Worm (Caenorhabditis elegans) whole organism, L1 larva: ENCODE measurements around the gene sec-31.
"Not testable (repeated sequence)": the region's sequence is repeated elsewhere in the genome, so short reads cannot be mapped to it uniquely, and the experiment has no call there.

Experiments used
- ceh-63 ChIP-seq: fragments of 200-800 bp; sonication (Bioruptor generic); optimal IDR thresholded peaks from 2 replicates; lab custom pipeline; 2018; ENCODE audit warnings: mild to moderate bottlenecking, missing genetic modification characterization, missing compliant biosample characterization
- ces-1 ChIP-seq: fragments of 150-350 bp; optimal IDR thresholded peaks from 2 replicates; lab custom pipeline; 2014; ENCODE audit warnings: missing biosample characterization, missing genetic modification reagents, missing genetic modification characterization
- dpl-1 ChIP-seq, 3 experiments: fragments of 150-350 bp in 2 of 3; sonication (generic microtip) in 1 of 3; optimal IDR thresholded peaks; 2 replicates each; lab custom pipeline; 2014 to 2017; ENCODE audit warnings: missing biosample characterization in 3 of 3, missing genetic modification characterization in 3 of 3, missing genetic modification reagents in 3 of 3
- dsc-1 ChIP-seq: sonication (generic microtip); optimal IDR thresholded peaks from 2 replicates; lab custom pipeline; 2016; ENCODE audit warnings: mild to moderate bottlenecking, missing genetic modification characterization, missing compliant biosample characterization
- efl-1 ChIP-seq, 4 experiments: fragments of 150-350 bp; optimal IDR thresholded peaks in 3 of 4; peaks in 1 of 4; 1 replicate in 1 of 4; 2 replicates in 3 of 4; lab custom pipeline; 2014; ENCODE audit warnings: missing biosample characterization in 2 of 4, missing genetic modification characterization in 2 of 4, missing genetic modification reagents in 2 of 4
- elt-2 ChIP-seq: sonication (generic microtip); optimal IDR thresholded peaks from 2 replicates; lab custom pipeline; 2016; ENCODE audit warnings: missing genetic modification characterization, mild to moderate bottlenecking, inconsistent platforms, missing compliant biosample characterization, missing genetic modification reagents
- fkh-4 ChIP-seq: sonication (generic microtip); optimal IDR thresholded peaks from 2 replicates; lab custom pipeline; 2016; ENCODE audit warnings: missing compliant biosample characterization, missing genetic modification characterization, borderline replicate concordance
- grh-1 ChIP-seq: fragments of 200-800 bp; sonication (Bioruptor generic); IDR thresholded peaks from 2 replicates; pipeline ENCODE4 v1.3.6; 2022; ENCODE audit warnings: missing genetic modification reagents, missing genetic modification characterization, missing compliant biosample characterization
- hlh-17 ChIP-seq: fragments of 200-800 bp; sonication (Bioruptor generic); optimal IDR thresholded peaks from 2 replicates; lab custom pipeline; 2018; ENCODE audit warnings: missing genetic modification characterization, mild to moderate bottlenecking, missing compliant biosample characterization, moderate library complexity, borderline replicate concordance
- jun-1 ChIP-seq: fragments of 150-350 bp; optimal IDR thresholded peaks from 2 replicates; lab custom pipeline; 2014; ENCODE audit warnings: missing biosample characterization, missing genetic modification reagents, missing genetic modification characterization
- lin-13 ChIP-seq: fragments of 150-350 bp; optimal IDR thresholded peaks from 2 replicates; lab custom pipeline; 2014; ENCODE audit warnings: missing biosample characterization, missing genetic modification reagents, missing genetic modification characterization
- lin-15B ChIP-seq: fragments of 150-350 bp; sonication (generic microtip); optimal IDR thresholded peaks from 3 replicates; lab custom pipeline; 2014; ENCODE audit warnings: missing biosample characterization, missing genetic modification characterization
- lin-35 ChIP-seq, 2 experiments: fragments of 150-350 bp; optimal IDR thresholded peaks; 2 replicates each; lab custom pipeline; 2014; ENCODE audit warnings: missing biosample characterization in 2 of 2, missing genetic modification characterization in 2 of 2, missing genetic modification reagents in 2 of 2
- lir-3 ChIP-seq: sonication (generic microtip); optimal IDR thresholded peaks from 2 replicates; lab custom pipeline; 2016; ENCODE audit warnings: mild to moderate bottlenecking, missing genetic modification characterization, moderate library complexity, missing compliant biosample characterization; ENCODE audit not compliant: poor library complexity
- mep-1 ChIP-seq: fragments of 150-350 bp; optimal IDR thresholded peaks from 2 replicates; lab custom pipeline; 2014; ENCODE audit warnings: missing biosample characterization, missing genetic modification characterization
- nhr-11 ChIP-seq: fragments of 150-350 bp; optimal IDR thresholded peaks from 2 replicates; lab custom pipeline; 2014; ENCODE audit warnings: missing biosample characterization, missing genetic modification characterization
- nhr-19 ChIP-seq: fragments of 200-800 bp; sonication (Bioruptor generic); conservative IDR thresholded peaks from 2 replicates; pipeline ENCODE4 v1.3.6; 2022; ENCODE audit warnings: missing genetic modification characterization, missing compliant biosample characterization
- nhr-28 ChIP-seq: fragments of 150-350 bp; optimal IDR thresholded peaks from 2 replicates; lab custom pipeline; 2014; ENCODE audit warnings: missing biosample characterization, missing genetic modification characterization
- nhr-47 ChIP-seq: sonication (generic microtip); optimal IDR thresholded peaks from 2 replicates; lab custom pipeline; 2016; ENCODE audit warnings: mild to moderate bottlenecking, missing genetic modification characterization, moderate library complexity, missing compliant biosample characterization
- nhr-76 ChIP-seq: sonication (generic microtip); optimal IDR thresholded peaks from 2 replicates; lab custom pipeline; 2017; ENCODE audit warnings: missing biosample characterization, missing genetic modification characterization
- nhr-84 ChIP-seq: sonication (generic microtip); optimal IDR thresholded peaks from 2 replicates; lab custom pipeline; 2017; ENCODE audit warnings: missing biosample characterization, missing genetic modification characterization
- nhr-90 ChIP-seq: sonication (generic microtip); optimal IDR thresholded peaks from 2 replicates; lab custom pipeline; 2016; ENCODE audit warnings: mild to moderate bottlenecking, missing genetic modification characterization, missing compliant biosample characterization; ENCODE audit not compliant: poor library complexity
- pag-3 ChIP-seq: sonication (generic microtip); optimal IDR thresholded peaks from 2 replicates; lab custom pipeline; 2017; ENCODE audit warnings: missing genetic modification characterization, mild to moderate bottlenecking, missing compliant biosample characterization, antibody characterized with exemption, borderline replicate concordance; ENCODE audit not compliant: insufficient read depth
- pqm-1 ChIP-seq: sonication (generic microtip); optimal IDR thresholded peaks from 3 replicates; lab custom pipeline; 2017; ENCODE audit warnings: missing biosample characterization, missing genetic modification characterization
- rnt-1 ChIP-seq: sonication (generic microtip); optimal IDR thresholded peaks from 2 replicates; lab custom pipeline; 2016; ENCODE audit warnings: mild to moderate bottlenecking, missing genetic modification characterization, moderate library complexity, missing compliant biosample characterization
- skn-1 ChIP-seq: fragments of 150-350 bp; optimal IDR thresholded peaks from 2 replicates; lab custom pipeline; 2014; ENCODE audit warnings: missing biosample characterization, missing genetic modification characterization
- snu-23 ChIP-seq: sonication (generic microtip); optimal IDR thresholded peaks from 2 replicates; lab custom pipeline; 2016; ENCODE audit warnings: missing genetic modification characterization, missing compliant biosample characterization
- swsn-7 ChIP-seq: sonication (generic microtip); optimal IDR thresholded peaks from 2 replicates; lab custom pipeline; 2016; ENCODE audit warnings: missing genetic modification characterization, missing compliant biosample characterization
- unc-130 ChIP-seq: fragments of 150-350 bp; optimal IDR thresholded peaks from 2 replicates; lab custom pipeline; 2017; ENCODE audit warnings: missing biosample characterization, missing genetic modification characterization, inconsistent platforms
- unc-30 ChIP-seq: sonication (generic microtip); optimal IDR thresholded peaks from 2 replicates; lab custom pipeline; 2017; ENCODE audit warnings: missing biosample characterization, missing genetic modification characterization
- unc-86 ChIP-seq: sonication (generic microtip); optimal IDR thresholded peaks from 2 replicates; lab custom pipeline; 2016; ENCODE audit warnings: missing genetic modification characterization, missing compliant biosample characterization
- ztf-4 ChIP-seq: fragments of 150-350 bp; optimal IDR thresholded peaks from 2 replicates; lab custom pipeline; 2014; ENCODE audit warnings: missing biosample characterization, missing genetic modification characterization

Gene sec-31

DNA sequence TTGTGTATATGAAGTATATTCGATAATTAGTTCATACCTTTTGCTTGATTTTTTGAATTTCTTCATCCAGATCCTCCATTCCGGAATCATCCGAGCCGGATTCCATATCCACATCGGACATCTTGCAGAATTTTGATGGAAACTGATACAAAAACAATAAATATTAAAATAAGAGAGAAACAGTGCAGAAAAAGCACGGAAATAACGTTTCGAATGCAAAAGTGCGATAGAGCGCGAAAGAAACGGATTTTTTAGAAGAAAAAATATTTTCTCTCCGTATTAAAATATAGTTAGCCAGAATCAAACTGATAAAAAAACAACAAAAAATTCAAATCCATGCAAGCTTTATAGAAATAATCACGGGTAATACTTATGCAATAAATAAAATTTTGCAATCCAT, 38.8 kb downstream of the sec-31 start, which contains the start of gene sart-3:
Gene sart-3, minus strand, starts transcription at position 219 of the 400 bp plus-strand sequence.
- TF ChIP-seq lin-35 (GFP tag; optimal IDR thresholded peaks at IDR 0.05; lab: Kevin White, UChicago) (peak in 1 of 2 experiments; percentile 24), skn-1 (peak; percentile 3), nhr-84 (tag; lab: Kevin White, UChicago) (no peak), efl-1 (optimal IDR thresholded peaks at IDR 0.05; lab: Kevin White, UChicago) (peak in 1 of 2 experiments; percentile 10), efl-1 (GFP tag; optimal IDR thresholded peaks at IDR 0.05 in 1 of 2; lab: Kevin White, UChicago) (peak in 1 of 2 experiments; percentile 5), dpl-1 (GFP tag; optimal IDR thresholded peaks at IDR 0.05; lab: Kevin White, UChicago) (peak in 1 of 3 experiments; percentile 38)

ce11 chrIV:11329269-11329668, 42.3 kb downstream of the sec-31 start, which contains the start of gene leo-1:
leo-1 (minus strand) TSS chrIV:11329369.
- TF ChIP-seq fkh-4 (tag; lab: Kevin White, UChicago) (no peak), jun-1 (tag; lab: Kevin White, UChicago) (no peak), ceh-63 (GFP tag; lab: Kevin White, UChicago) (no peak), snu-23 (no peak), unc-130 (tag; lab: Kevin White, UChicago) (no peak), dsc-1 (tag; lab: Kevin White, UChicago) (no peak), unc-30 (tag; lab: Kevin White, UChicago) (no peak), lir-3 (tag; lab: Kevin White, UChicago) (no peak), pqm-1 (no peak), dpl-1 (GFP tag; optimal IDR thresholded peaks at IDR 0.05; lab: Kevin White, UChicago) (no peak), lin-15B (tag; lab: Kevin White, UChicago) (no peak), hlh-17 (GFP tag; lab: Kevin White, UChicago) (no peak)
- TF ChIP-seq, all 84 proteins: peak for 0

ce11 chrIV:11326939-11327565, 44.5 kb downstream of the sec-31 start, which contains the start of gene B0035.21:
B0035.21 (plus strand) TSS chrIV:11327260.
- no peak for TF ChIP-seq nhr-90 (tag; lab: Kevin White, UChicago)
- TF ChIP-seq rnt-1 (tag; lab: Kevin White, UChicago), result no peak
- no peak for TF ChIP-seq efl-1 (optimal IDR thresholded peaks at IDR 0.05; lab: Kevin White, UChicago)
- peak in 1 of 2 experiments; percentile 59 for TF ChIP-seq efl-1 (GFP tag; optimal IDR thresholded peaks at IDR 0.05 in 1 of 2; lab: Kevin White, UChicago)

ce11 chrIV:11324741-11325140, 46.9 kb downstream of the sec-31 start, which contains the start of gene his-48:
his-48 (plus strand) TSS chrIV:11324745.
- TF ChIP-seq nhr-76 (tag; lab: Kevin White, UChicago); nhr-84 (tag; lab: Kevin White, UChicago); dpl-1 (GFP tag; optimal IDR thresholded peaks at IDR 0.05; lab: Kevin White, UChicago): not testable (repeated sequence)

DNA sequence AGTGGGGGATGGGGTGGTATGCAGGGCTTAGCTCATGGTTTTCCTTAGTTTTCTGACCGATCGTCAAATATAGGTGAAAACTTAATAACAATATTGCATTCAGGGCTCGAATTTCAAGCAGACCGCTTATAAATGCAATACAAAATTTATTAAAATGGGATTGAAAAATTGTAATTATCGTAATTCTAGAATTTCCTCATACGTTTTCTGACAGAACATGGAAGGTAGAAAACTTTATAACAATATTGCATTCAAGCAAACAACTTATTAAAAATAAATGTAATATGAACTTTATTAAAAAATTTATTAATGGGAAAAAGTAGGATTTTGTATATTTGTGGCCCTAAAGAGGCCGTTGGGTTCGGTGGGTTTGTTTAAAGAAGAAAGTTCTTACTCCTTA, 47.9 kb downstream of the sec-31 start:
- TF ChIP-seq grh-1 (GFP tag; lab: Robert Waterston, UW), result no peak
- TF ChIP-seq skn-1, result no peak
- TF ChIP-seq nhr-28 (tag; lab: Kevin White, UChicago), result no peak
- TF ChIP-seq swsn-7 (tag; lab: Kevin White, UChicago), result no peak
- no peak for TF ChIP-seq ztf-4 (tag; lab: Kevin White, UChicago)
- TF ChIP-seq fkh-4 (tag; lab: Kevin White, UChicago), result no peak
- TF ChIP-seq nhr-76 (tag; lab: Kevin White, UChicago), result no peak
- TF ChIP-seq pag-3, result no peak
- TF ChIP-seq nhr-47 (tag; lab: Kevin White, UChicago), result no peak
- no peak for TF ChIP-seq nhr-19 (GFP tag; lab: Robert Waterston, UW)
- no peak for TF ChIP-seq unc-86 (tag; lab: Kevin White, UChicago)
- TF ChIP-seq rnt-1 (tag; lab: Kevin White, UChicago), result no peak
- TF ChIP-seq mep-1, result no peak
- TF ChIP-seq nhr-11 (tag; lab: Kevin White, UChicago), result no peak
- TF ChIP-seq ces-1, result no peak
- TF ChIP-seq lin-35 (GFP tag; optimal IDR thresholded peaks at IDR 0.05; lab: Kevin White, UChicago), result no peak
- no peak for TF ChIP-seq elt-2 (tag; lab: Kevin White, UChicago)
- TF ChIP-seq lin-13 (GFP tag; lab: Kevin White, UChicago), result no peak
